Worm (Caenorhabditis elegans): ENCODE data around the gene npr-16.

npr-16 gene

DNA sequence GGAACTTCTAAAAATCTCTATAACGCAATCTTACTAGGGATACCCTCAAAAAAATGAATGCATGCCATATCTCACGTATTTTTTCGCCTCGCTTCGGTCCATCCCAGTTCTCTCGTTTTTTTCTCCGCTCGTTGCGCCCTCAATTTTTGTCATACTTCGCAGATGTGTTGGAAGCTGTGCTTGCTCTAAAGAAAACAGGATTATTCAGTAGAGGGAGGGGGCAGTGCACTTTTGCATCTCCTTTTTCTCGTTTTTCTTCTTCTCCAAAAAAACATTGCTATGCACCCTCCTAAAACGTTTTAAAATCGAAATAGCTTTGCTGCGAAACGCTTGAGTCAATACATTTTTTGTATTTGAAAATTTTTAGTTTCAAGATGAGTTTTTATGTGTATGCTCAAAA is 16.9 kb downstream of the npr-16 start:
- TF ChIP-seq hmg-1.1 (GFP tag; IDR thresholded peaks at IDR 0.05) (peak; percentile 39; the same call in 1 of the 2 replicates), R02D3.7 (tag; optimal IDR thresholded peaks at IDR 0.05) (no peak), fkh-10 (GFP tag; optimal IDR thresholded peaks at IDR 0.05) (peak; percentile 10), lin-13 (GFP tag; optimal IDR thresholded peaks at IDR 0.05) (no peak), dmd-6 (GFP tag; IDR thresholded peaks at IDR 0.05) (no peak), unc-62 (GFP tag; optimal IDR thresholded peaks at IDR 0.05 in 1 of 2) (peak in 1 of 2 experiments; percentile 87), unc-62 (tag; optimal IDR thresholded peaks at IDR 0.05) (no peak)

DNA sequence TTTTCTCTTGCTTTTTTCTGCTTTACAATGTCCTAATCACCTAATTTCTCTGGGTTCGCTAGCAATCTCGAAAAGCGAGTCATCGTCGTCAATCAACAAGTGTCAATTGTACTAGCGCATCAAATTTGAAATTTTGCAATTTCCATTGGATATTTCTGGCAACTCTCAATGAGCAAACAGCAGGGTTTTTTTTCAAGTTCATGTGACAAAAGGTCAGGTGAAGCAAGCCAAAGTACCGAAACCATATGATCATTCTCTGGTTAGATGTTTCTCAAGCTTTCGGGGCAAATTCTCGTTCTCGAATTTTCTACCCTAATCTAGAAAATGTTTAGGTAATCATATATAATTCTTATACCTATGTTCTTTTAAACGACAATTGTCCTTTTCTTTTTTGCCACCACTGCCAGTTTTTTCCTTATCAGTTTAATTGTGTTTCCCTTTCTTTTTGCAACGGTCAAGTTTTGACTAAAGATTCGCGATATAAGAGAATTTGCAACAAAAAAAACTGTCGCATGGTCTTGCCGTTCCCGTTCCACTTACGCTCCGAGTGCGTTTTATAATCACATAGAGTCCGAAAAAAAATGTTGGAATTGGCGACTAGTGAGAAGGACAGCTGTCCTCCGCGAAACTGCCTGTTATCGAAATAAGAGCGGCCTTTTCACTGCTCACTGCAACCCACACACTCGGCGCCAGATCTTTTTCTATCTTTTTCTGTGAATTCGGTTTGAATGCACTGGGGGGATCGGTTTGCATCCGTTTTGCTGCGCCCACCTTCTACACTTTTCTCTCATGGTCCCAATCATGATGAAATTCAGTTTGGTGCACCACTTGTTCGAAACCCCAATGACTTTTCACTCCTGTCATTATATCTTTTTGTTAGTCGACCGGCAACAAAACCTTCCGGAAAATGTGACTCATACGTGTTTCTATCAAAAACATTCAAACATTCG is 18.0 kb downstream of the npr-16 start:
- peak; percentile 10 for TF ChIP-seq aha-1 (tag)
- peak; percentile 25 for TF ChIP-seq hlh-11 (tag; optimal IDR thresholded peaks at IDR 0.05)
- TF ChIP-seq daf-12 (tag; optimal IDR thresholded peaks at IDR 0.05), result no peak
- peak in 1 of 2 experiments; percentile 47 for TF ChIP-seq daf-16 (GFP tag; optimal IDR thresholded peaks at IDR 0.05)
- no peak for TF ChIP-seq daf-16 (tag; optimal IDR thresholded peaks at IDR 0.05)
- TF ChIP-seq mdt-29 (GFP tag; IDR thresholded peaks at IDR 0.05), result peak; percentile 52
- TF ChIP-seq ama-1 (optimal IDR thresholded peaks at IDR 0.05), result no peak
- TF ChIP-seq nhr-11 (tag; optimal IDR thresholded peaks at IDR 0.05), result peak; percentile 62
- TF ChIP-seq zag-1 (tag; optimal IDR thresholded peaks at IDR 0.05), result no peak
- no peak for TF ChIP-seq Y105C5A.15 (GFP tag; IDR thresholded peaks at IDR 0.05)
- no peak for TF ChIP-seq lir-3 (tag; optimal IDR thresholded peaks at IDR 0.05)
- TF ChIP-seq zfp-2 (tag; optimal IDR thresholded peaks at IDR 0.05), result no peak
- peak; percentile 12 for TF ChIP-seq mxl-3 (GFP tag; optimal IDR thresholded peaks at IDR 0.05)
- peak in 1 of 2 experiments; percentile 79 for TF ChIP-seq unc-62 (GFP tag; optimal IDR thresholded peaks at IDR 0.05 in 1 of 2)
- TF ChIP-seq unc-62 (tag; optimal IDR thresholded peaks at IDR 0.05), result no peak
- peak; percentile 66 for TF ChIP-seq hlh-30 (tag; optimal IDR thresholded peaks at IDR 0.05; ENCODE audit: insufficient read depth)

DNA sequence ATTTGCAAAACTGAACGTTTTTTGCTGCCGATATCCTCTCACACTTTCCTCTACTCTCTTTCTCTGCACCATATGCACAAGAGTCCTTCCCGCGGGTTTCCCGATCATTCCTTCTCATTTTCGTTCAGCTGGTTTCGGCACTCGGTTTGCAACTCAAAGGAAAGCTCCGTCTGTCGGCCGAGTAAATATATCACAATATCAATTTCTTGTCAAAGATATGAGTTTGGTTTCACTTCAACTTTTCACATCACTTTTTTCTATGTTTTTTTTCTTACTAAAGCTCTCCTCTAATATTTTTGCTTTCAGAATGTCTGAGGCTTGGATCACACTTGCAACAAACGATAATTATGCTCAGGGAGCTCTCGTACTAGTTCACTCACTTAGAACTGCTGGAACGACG is 18.7 kb downstream of the npr-16 start, which contains the start of gene gyg-1:
gyg-1 (plus strand) TSS at position 301 of the 400 bp plus-strand sequence.
- TF ChIP-seq unc-62 (GFP tag; optimal IDR thresholded peaks at IDR 0.05 in 1 of 2) (no peak), unc-62 (tag; optimal IDR thresholded peaks at IDR 0.05) (no peak), aha-1 (tag) (no peak), madf-5 (GFP tag; IDR thresholded peaks at IDR 0.05) (no peak), lin-15B (tag; optimal IDR thresholded peaks at IDR 0.05) (no peak), Y48G9A.11 (GFP tag; IDR thresholded peaks at IDR 0.05) (no peak)

DNA sequence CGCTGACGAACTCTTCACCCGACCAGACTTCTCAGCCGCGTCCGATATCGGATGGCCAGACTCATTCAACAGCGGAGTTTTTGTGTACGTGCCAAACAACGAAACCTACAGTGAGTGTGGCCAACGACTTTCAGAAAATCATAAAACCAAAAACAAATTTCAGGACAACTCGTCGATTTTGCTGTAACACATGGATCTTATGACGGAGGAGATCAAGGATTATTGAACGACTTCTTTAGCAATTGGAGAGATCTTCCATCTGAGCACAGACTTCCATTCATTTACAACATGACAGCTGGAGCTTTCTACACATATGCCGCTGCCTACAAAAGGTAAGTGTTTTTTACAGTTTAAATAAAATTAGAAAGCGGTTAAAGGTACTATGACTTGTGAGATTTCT is 19.5 kb downstream of the npr-16 start:
- no peak for TF ChIP-seq egl-43 (GFP tag; IDR thresholded peaks at IDR 0.05)
- TF ChIP-seq aha-1 (tag), result peak; percentile 92

DNA sequence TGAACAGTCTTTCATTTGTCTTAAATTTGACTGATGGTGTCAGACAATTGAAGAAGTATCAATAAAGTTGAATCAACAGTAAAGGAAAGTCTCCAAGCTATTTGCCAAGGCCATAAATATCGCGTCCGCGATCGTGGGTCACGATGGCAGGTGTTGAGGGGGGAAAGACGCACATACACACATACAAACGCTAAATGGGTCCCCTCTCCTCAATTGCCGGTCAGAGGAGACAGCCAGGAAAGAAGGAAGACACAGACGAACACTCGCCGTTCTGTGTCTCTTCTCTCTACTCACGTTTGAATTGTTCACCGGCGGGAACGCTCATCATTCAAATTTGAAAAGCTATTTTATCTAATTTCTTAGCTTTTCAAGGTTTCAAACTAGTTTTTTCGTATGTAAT is 22.3 kb downstream of the npr-16 start:
- TF ChIP-seq egl-43 (GFP tag; IDR thresholded peaks at IDR 0.05), result 0 out of 2 replicates have a peak, but pooled peaks have one; percentile 54
- TF ChIP-seq nhr-6 (tag; optimal IDR thresholded peaks at IDR 0.05), result peak; percentile 14
- peak; percentile 55 for TF ChIP-seq ama-1 (optimal IDR thresholded peaks at IDR 0.05)
- TF ChIP-seq unc-62 (GFP tag; optimal IDR thresholded peaks at IDR 0.05 in 1 of 2), result peak in 1 of 2 experiments; percentile 90
- no peak for TF ChIP-seq unc-62 (tag; optimal IDR thresholded peaks at IDR 0.05)
- peak; percentile 19 for TF ChIP-seq rbr-2 (tag; optimal IDR thresholded peaks at IDR 0.05)
- no peak for TF ChIP-seq jun-1 (tag; optimal IDR thresholded peaks at IDR 0.05)
- no peak for TF ChIP-seq madf-5 (GFP tag; IDR thresholded peaks at IDR 0.05)
- peak; percentile 67 for TF ChIP-seq lin-13 (GFP tag; optimal IDR thresholded peaks at IDR 0.05)
- TF ChIP-seq lir-3 (tag; optimal IDR thresholded peaks at IDR 0.05), result no peak
- TF ChIP-seq lin-1 (GFP tag; IDR thresholded peaks at IDR 0.05), result no peak
- peak; percentile 28 for TF ChIP-seq nhr-28 (tag; optimal IDR thresholded peaks at IDR 0.05)
- TF ChIP-seq lsy-2 (tag; optimal IDR thresholded peaks at IDR 0.05), result peak in 1 of 2 experiments; percentile 48
- TF ChIP-seq ceh-62 (tag; optimal IDR thresholded peaks at IDR 0.05), result no peak
- no peak for TF ChIP-seq cey-2 (tag; optimal IDR thresholded peaks at IDR 0.05; ENCODE audit: borderline replicate concordance, insufficient read depth)
- peak in 1 of 2 experiments; percentile 25 for TF ChIP-seq hif-1 (tag; optimal IDR thresholded peaks at IDR 0.05)
- TF ChIP-seq ceh-20 (GFP tag; IDR thresholded peaks at IDR 0.05), result 0 out of 2 replicates have a peak, but pooled peaks have one; percentile 23
- peak; percentile 94 for TF ChIP-seq aha-1 (tag)
- TF ChIP-seq lin-29 (GFP tag; IDR thresholded peaks at IDR 0.05), result no peak
- peak; percentile 78 for TF ChIP-seq mep-1 (tag; optimal IDR thresholded peaks at IDR 0.05)
- peak; percentile 56 for TF ChIP-seq hlh-30 (tag; optimal IDR thresholded peaks at IDR 0.05; ENCODE audit: insufficient read depth)
- TF ChIP-seq ztf-11 (tag; optimal IDR thresholded peaks at IDR 0.05), result no peak
- peak; percentile 50 for TF ChIP-seq dpl-1 (GFP tag; optimal IDR thresholded peaks at IDR 0.05)
- TF ChIP-seq madf-9 (GFP tag; conservative IDR thresholded peaks at IDR 0.05), result peak; percentile 39; the same call in 1 of the 2 replicates

Data from whole organism, L4 larva.